Worm (Caenorhabditis elegans): ENCODE measurements around the gene acdh-9.
A peak's percentile ranks its signal among the peaks of the same experiment; 100 is the strongest.

Gene acdh-9

ce11 chrII:888024-888423 lies 39.6 kb upstream of the acdh-9 start, which contains the start of gene T07D3.4:
T07D3.4 (plus strand) TSS chrII:888309.
- TF ChIP-seq sma-9 (GFP tag; optimal IDR thresholded peaks at IDR 0.05), result peak; percentile 37
- no peak for TF ChIP-seq sma-9 (tag; optimal IDR thresholded peaks at IDR 0.05)
- TF ChIP-seq fos-1 (tag; optimal IDR thresholded peaks at IDR 0.05), result peak; percentile 61
- TF ChIP-seq elt-3 (tag; optimal IDR thresholded peaks at IDR 0.05), result no peak
- TF ChIP-seq C34F6.9 (tag; optimal IDR thresholded peaks at IDR 0.05), result no peak

DNA sequence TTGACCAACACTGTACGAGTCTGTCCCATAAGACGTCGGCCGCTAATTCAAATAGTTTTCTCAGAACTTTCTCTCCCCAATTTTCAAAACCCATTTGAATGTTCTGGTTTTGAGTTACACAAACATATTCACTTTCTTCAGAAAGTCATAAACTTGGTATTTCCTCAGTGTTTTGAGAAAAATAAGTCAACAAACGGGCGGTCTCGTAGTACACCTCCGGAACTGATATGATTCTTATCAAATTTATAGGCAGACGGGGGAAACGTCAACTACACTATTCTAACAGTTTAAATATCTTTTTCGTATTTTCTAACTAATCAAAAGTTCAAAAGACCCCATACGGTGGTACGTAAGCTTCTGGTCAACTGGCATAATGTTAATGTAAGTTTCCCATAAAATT lies 35.8 kb upstream of the acdh-9 start:
- peak; percentile 19 for TF ChIP-seq fos-1 (tag; optimal IDR thresholded peaks at IDR 0.05)
- no peak for TF ChIP-seq lin-39 (tag; optimal IDR thresholded peaks at IDR 0.05)
- TF ChIP-seq C34F6.9 (tag; optimal IDR thresholded peaks at IDR 0.05), result no peak

- peak; percentile 29 for TF ChIP-seq fos-1 (tag; optimal IDR thresholded peaks at IDR 0.05)
- no peak for TF ChIP-seq R02D3.7 (tag; optimal IDR thresholded peaks at IDR 0.05)
- no peak for TF ChIP-seq unc-55 (GFP tag; optimal IDR thresholded peaks at IDR 0.05)
- TF ChIP-seq sma-9 (GFP tag; optimal IDR thresholded peaks at IDR 0.05), result peak; percentile 38
- TF ChIP-seq sma-9 (tag; optimal IDR thresholded peaks at IDR 0.05), result no peak
- no peak for TF ChIP-seq nhr-237 (tag; optimal IDR thresholded peaks at IDR 0.05)
- no peak for TF ChIP-seq nhr-11 (tag; optimal IDR thresholded peaks at IDR 0.05)
- no peak for TF ChIP-seq nhr-77 (tag; optimal IDR thresholded peaks at IDR 0.05)
- no peak for TF ChIP-seq C34F6.9 (tag; optimal IDR thresholded peaks at IDR 0.05)
- TF ChIP-seq elt-3 (tag; optimal IDR thresholded peaks at IDR 0.05), result no peak
- TF ChIP-seq dmd-4 (tag; optimal IDR thresholded peaks at IDR 0.05), result no peak
- TF ChIP-seq crh-2 (tag; optimal IDR thresholded peaks at IDR 0.05), result peak; percentile 16
- TF ChIP-seq ama-1 (optimal IDR thresholded peaks at IDR 0.05), result no peak
Measured at ce11 chrII:880666-881226, 32.3 kb upstream of the acdh-9 start.

- no peak for TF ChIP-seq nhr-21 (tag; optimal IDR thresholded peaks at IDR 0.05)
- TF ChIP-seq nhr-77 (tag; optimal IDR thresholded peaks at IDR 0.05), result no peak
- no peak for TF ChIP-seq mab-5 (tag; optimal IDR thresholded peaks at IDR 0.05)
- TF ChIP-seq lsy-2 (tag; optimal IDR thresholded peaks at IDR 0.05), result no peak
- no peak for TF ChIP-seq snpc-4 (tag; optimal IDR thresholded peaks at IDR 0.05)
- no peak for TF ChIP-seq fos-1 (tag; optimal IDR thresholded peaks at IDR 0.05)
- TF ChIP-seq unc-39 (tag; optimal IDR thresholded peaks at IDR 0.05), result no peak
- TF ChIP-seq nhr-25 (tag; optimal IDR thresholded peaks at IDR 0.05), result no peak
Measured at ce11 chrII:875739-876138, 27.3 kb upstream of the acdh-9 start.

- TF ChIP-seq ztf-1 (GFP tag; conservative IDR thresholded peaks at IDR 0.05), result no peak
- TF ChIP-seq nhr-129 (tag; optimal IDR thresholded peaks at IDR 0.05), result peak; percentile 23
- TF ChIP-seq skn-1 (tag; optimal IDR thresholded peaks at IDR 0.05), result no peak
- TF ChIP-seq nhr-23 (tag; optimal IDR thresholded peaks at IDR 0.05), result no peak
- TF ChIP-seq nhr-21 (tag; optimal IDR thresholded peaks at IDR 0.05), result no peak
- peak; percentile 36 for TF ChIP-seq mab-5 (tag; optimal IDR thresholded peaks at IDR 0.05)
- peak; percentile 6 for TF ChIP-seq sma-9 (GFP tag; optimal IDR thresholded peaks at IDR 0.05)
- no peak for TF ChIP-seq sma-9 (tag; optimal IDR thresholded peaks at IDR 0.05)
- TF ChIP-seq ZK546.5 (tag; optimal IDR thresholded peaks at IDR 0.05), result no peak
- no peak for TF ChIP-seq mdl-1 (tag; optimal IDR thresholded peaks at IDR 0.05)
- TF ChIP-seq lin-39 (tag; optimal IDR thresholded peaks at IDR 0.05), result no peak
- peak; percentile 31 for TF ChIP-seq gmeb-1 (tag; optimal IDR thresholded peaks at IDR 0.05)
- TF ChIP-seq nhr-11 (tag; optimal IDR thresholded peaks at IDR 0.05), result no peak
- TF ChIP-seq nhr-25 (tag; optimal IDR thresholded peaks at IDR 0.05), result no peak
- no peak for TF ChIP-seq alr-1 (tag; optimal IDR thresholded peaks at IDR 0.05)
- peak; percentile 44 for TF ChIP-seq crh-2 (tag; optimal IDR thresholded peaks at IDR 0.05)
- TF ChIP-seq aly-2 (tag; optimal IDR thresholded peaks at IDR 0.05), result no peak
- no peak for TF ChIP-seq ztf-4 (tag; optimal IDR thresholded peaks at IDR 0.05)
- no peak for TF ChIP-seq ama-1 (optimal IDR thresholded peaks at IDR 0.05)
- no peak for TF ChIP-seq ztf-11 (tag; optimal IDR thresholded peaks at IDR 0.05)
- no peak for TF ChIP-seq R02D3.7 (tag; optimal IDR thresholded peaks at IDR 0.05)
- no peak for TF ChIP-seq nhr-10 (tag; optimal IDR thresholded peaks at IDR 0.05)
- TF ChIP-seq Y55F3AM.14 (GFP tag; optimal IDR thresholded peaks at IDR 0.05), result no peak
- no peak for TF ChIP-seq egl-27 (tag; optimal IDR thresholded peaks at IDR 0.05)
- TF ChIP-seq lin-13 (GFP tag; optimal IDR thresholded peaks at IDR 0.05), result peak; percentile 31
- TF ChIP-seq peb-1 (tag; optimal IDR thresholded peaks at IDR 0.05), result no peak
- TF ChIP-seq dmd-4 (tag; optimal IDR thresholded peaks at IDR 0.05), result no peak
- peak; percentile 26 for TF ChIP-seq F13H6.1 (tag; optimal IDR thresholded peaks at IDR 0.05)
- no peak for TF ChIP-seq lin-11 (tag; optimal IDR thresholded peaks at IDR 0.05)
- peak; percentile 15 for TF ChIP-seq sem-4 (tag; optimal IDR thresholded peaks at IDR 0.05)
- TF ChIP-seq blmp-1 (tag; optimal IDR thresholded peaks at IDR 0.05; ENCODE audit: insufficient read depth), result no peak
- no peak for TF ChIP-seq nhr-6 (tag; optimal IDR thresholded peaks at IDR 0.05)
- no peak for TF ChIP-seq unc-39 (tag; optimal IDR thresholded peaks at IDR 0.05)
- TF ChIP-seq elt-1 (tag; optimal IDR thresholded peaks at IDR 0.05), result no peak
- no peak for TF ChIP-seq nhr-237 (tag; optimal IDR thresholded peaks at IDR 0.05)
- TF ChIP-seq snpc-4 (tag; optimal IDR thresholded peaks at IDR 0.05), result no peak
Measured at ce11 chrII:872993-873787, 24.8 kb upstream of the acdh-9 start, which contains the start of gene alg-2. alg-2 (plus strand) TSS chrII:873212.
